Fruit fly (Drosophila melanogaster): ENCODE data around the gene Grl36b.

dm6 chr2L:18153068-18153467, 27.5 kb upstream of the Grl36b start, which contains the start of gene CG17681:
- TF ChIP-seq CrebA (GFP tag; optimal IDR thresholded peaks at IDR 0.05; ENCODE audit: borderline replicate concordance) (no peak), usp (GFP tag; optimal IDR thresholded peaks at IDR 0.05) (no peak), lola (GFP tag; optimal IDR thresholded peaks at IDR 0.05) (no peak), fru (GFP tag; optimal IDR thresholded peaks at IDR 0.05) (peak; percentile 34), psq (GFP tag; optimal IDR thresholded peaks at IDR 0.05) (peak; percentile 0), brk (GFP tag; optimal IDR thresholded peaks at IDR 0.05) (peak; percentile 58)
